Fruit fly (Drosophila melanogaster): ENCODE data around the gene CG7083.

DNA sequence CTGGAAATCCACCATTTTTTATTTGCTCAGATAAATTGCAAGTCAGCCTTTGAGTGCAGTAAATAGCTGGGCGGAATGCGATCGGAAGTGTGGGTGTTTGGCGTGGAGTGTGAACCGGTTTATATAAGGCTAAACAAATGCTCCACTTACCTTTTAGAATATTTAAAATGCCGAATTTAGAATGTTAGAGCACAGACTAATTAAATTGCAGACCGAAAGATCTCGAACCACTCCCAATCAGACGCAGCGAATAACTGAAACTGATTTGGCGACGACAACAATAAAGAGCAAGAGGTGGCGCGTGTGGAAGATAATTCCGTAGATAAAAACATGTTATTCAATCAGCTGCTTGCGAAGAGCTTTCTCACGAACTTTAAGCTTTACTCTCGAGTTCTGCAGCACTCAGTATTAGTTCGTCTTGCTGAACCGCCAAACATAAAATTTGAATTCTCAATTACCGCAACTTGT lies 20.1 kb downstream of the CG7083 start, which contains the start of gene Idh:
- no peak for TF ChIP-seq Sin3A (optimal IDR thresholded peaks at IDR 0.05)
- TF ChIP-seq Myc (optimal IDR thresholded peaks at IDR 0.05), result no peak
- no peak for TF ChIP-seq h (optimal IDR thresholded peaks at IDR 0.05)
- TF ChIP-seq ttk (optimal IDR thresholded peaks at IDR 0.05), result no peak
- TF ChIP-seq insv (optimal IDR thresholded peaks at IDR 0.05), result no peak
